Worm (Caenorhabditis elegans): ENCODE data around the gene T23B7.2.

DNA sequence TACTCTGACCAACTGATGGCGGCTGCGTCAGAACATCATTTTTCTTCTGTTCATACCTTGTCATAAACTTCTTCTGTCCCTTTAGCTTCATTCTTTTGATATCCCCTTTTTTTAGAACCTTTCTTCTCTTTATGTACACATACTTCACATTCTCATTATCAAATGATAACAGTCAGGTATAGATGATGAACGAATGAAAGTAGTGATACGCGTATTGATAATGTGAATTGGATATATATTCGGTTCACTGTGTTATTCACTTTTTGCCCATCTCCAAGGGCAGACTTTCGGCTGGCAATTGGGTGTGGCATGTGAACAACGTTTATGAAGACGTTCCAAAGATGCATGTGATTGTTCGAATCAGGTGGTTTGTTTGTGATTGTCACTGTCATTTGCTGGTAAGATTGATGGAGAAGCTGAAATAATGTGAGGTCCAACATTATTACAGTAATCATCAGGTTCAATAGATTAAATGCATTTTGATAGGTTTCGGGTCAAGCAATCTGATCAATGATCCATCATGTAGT is 32.4 kb upstream of the T23B7.2 start, which contains the start of gene F11G11.15:
- TF ChIP-seq lsy-2 (tag; optimal IDR thresholded peaks at IDR 0.05) (no peak), nhr-12 (tag; optimal IDR thresholded peaks at IDR 0.05) (no peak), elt-3 (tag; optimal IDR thresholded peaks at IDR 0.05) (no peak), snpc-4 (tag; optimal IDR thresholded peaks at IDR 0.05) (no peak)

Measured in whole organism, mixed stage, embryonic.